Worm (Caenorhabditis elegans) whole organism, young adult: ENCODE measurements around the gene T08G5.2.

ENCODE experiments used
- ceh-79 ChIP-seq: sonication (generic microtip); optimal IDR thresholded peaks from 2 replicates; lab custom pipeline; 2017; ENCODE audit warnings: mild to moderate bottlenecking, missing genetic modification characterization, missing compliant biosample characterization
- madf-10 ChIP-seq: sonication (generic microtip); optimal IDR thresholded peaks from 2 replicates; lab custom pipeline; 2016; ENCODE audit warnings: mild to moderate bottlenecking, missing genetic modification characterization, missing compliant biosample characterization
- snpc-3.4 ChIP-seq: sonication (generic microtip); optimal IDR thresholded peaks from 2 replicates; lab custom pipeline; 2017; ENCODE audit warnings: missing genetic modification characterization, mild to moderate bottlenecking, missing compliant biosample characterization, antibody characterized with exemption, moderate library complexity, missing genotype, missing genetic modification reagents
- snpc-4 ChIP-seq, 5 experiments: fragments of 150-350 bp in 1 of 5; sonication (generic microtip) in 4 of 5; optimal IDR thresholded peaks; 2 replicates each; lab custom pipeline; 2014 to 2018; ENCODE audit warnings: missing genetic modification characterization in 5 of 5, missing biosample characterization in 3 of 5, antibody characterized with exemption in 2 of 5, mild to moderate bottlenecking in 2 of 5, missing compliant biosample characterization in 2 of 5, missing genotype in 2 of 5, moderate library complexity in 2 of 5, missing genetic modification reagents in 1 of 5

- TF ChIP-seq ceh-79 (no peak), snpc-3.4 (tag; lab: Kevin White, UChicago) (no peak), snpc-4 (GFP tag; optimal IDR thresholded peaks at IDR 0.05; lab: Kevin White, UChicago) (no peak), snpc-4 (tag; optimal IDR thresholded peaks at IDR 0.05; lab: Kevin White, UChicago) (no peak), madf-10 (tag; lab: Kevin White, UChicago) (no peak)
Measured at ce11 chrV:14057540-14057939, 31.4 kb upstream of the T08G5.2 start, which contains the start of gene F58D12.3.
